Fruit fly (Drosophila melanogaster) whole organism: ENCODE measurements around the gene CG46523.

Experiments
- CG8478 ChIP-seq: fragments of >200 bp; optimal IDR thresholded peaks from 2 replicates; lab custom pipeline; 2018; ENCODE audit warnings: inconsistent platforms
- Dll ChIP-seq: fragments of >200 bp; optimal IDR thresholded peaks from 2 replicates; lab custom pipeline; 2017
- pan ChIP-seq: fragments of >200 bp; optimal IDR thresholded peaks from 2 replicates; lab custom pipeline; 2017
- psq ChIP-seq: fragments of >200 bp; optimal IDR thresholded peaks from 2 replicates; lab custom pipeline; 2017

dm6 chr3L:1897709-1898108 is 41.2 kb downstream of the CG46523 start:
- TF ChIP-seq psq (lab: Kevin White, UChicago) (no peak), Dll (no peak), pan (lab: Kevin White, UChicago) (no peak), CG8478 (lab: Kevin White, UChicago) (no peak)
